Worm (Caenorhabditis elegans) whole organism, L4 larva: ENCODE data around the gene C34C12.8.

ENCODE experiments used
- F10B5.3 ChIP-seq: sonication (generic microtip); optimal IDR thresholded peaks from 2 replicates; lab custom pipeline; 2016; ENCODE audit warnings: mild to moderate bottlenecking, missing genetic modification characterization, missing compliant biosample characterization
- F49E8.2 ChIP-seq: sonication (generic microtip); optimal IDR thresholded peaks from 2 replicates; lab custom pipeline; 2016; ENCODE audit warnings: missing compliant biosample characterization, mild to moderate bottlenecking, missing genetic modification characterization, borderline replicate concordance
- T26A8.4 ChIP-seq: fragments of 200-800 bp; sonication (Bioruptor generic); IDR thresholded peaks from 2 replicates; pipeline ENCODE4 v1.3.6; 2022; ENCODE audit warnings: missing genetic modification characterization, missing compliant biosample characterization
- Y105C5A.15 ChIP-seq: fragments of 200-800 bp; sonication (Bioruptor generic); IDR thresholded peaks from 2 replicates; pipeline ENCODE4 v1.3.6; 2022; ENCODE audit warnings: missing genetic modification characterization, missing compliant biosample characterization
- ZK337.2 ChIP-seq: fragments of 200-800 bp; sonication (Bioruptor generic); IDR thresholded peaks from 2 replicates; pipeline ENCODE4 v1.3.6; 2022; ENCODE audit warnings: missing genetic modification reagents, missing genetic modification characterization, missing compliant biosample characterization
- ZK546.5 ChIP-seq, 2 experiments: sonication (generic microtip); optimal IDR thresholded peaks; 2 replicates each; lab custom pipeline; 2017; ENCODE audit warnings: missing biosample characterization in 2 of 2, missing genetic modification characterization in 2 of 2
- aha-1 ChIP-seq: fragments of 150-350 bp; peaks from one replicate; lab custom pipeline; 2014; ENCODE audit warnings: missing biosample characterization, missing genetic modification characterization
- arid-1 ChIP-seq: fragments of 200-800 bp; sonication (Bioruptor generic); conservative IDR thresholded peaks from 2 replicates; pipeline ENCODE4 v1.3.6; 2022; ENCODE audit warnings: missing genetic modification reagents, missing genetic modification characterization, missing compliant biosample characterization
- attf-4 ChIP-seq: sonication (generic microtip); optimal IDR thresholded peaks from 3 replicates; lab custom pipeline; 2017; ENCODE audit warnings: missing biosample characterization, missing genetic modification characterization
- ceh-20 ChIP-seq: fragments of 200-800 bp; sonication (Bioruptor generic); IDR thresholded peaks from 2 replicates; pipeline ENCODE4 v1.3.6; 2022; ENCODE audit warnings: missing genetic modification reagents, missing genetic modification characterization, missing compliant biosample characterization
- ceh-28 ChIP-seq: fragments of 150-350 bp; optimal IDR thresholded peaks from 2 replicates; lab custom pipeline; 2014; ENCODE audit warnings: missing biosample characterization, missing genetic modification reagents, missing genetic modification characterization
- ceh-82 ChIP-seq: sonication (generic microtip); optimal IDR thresholded peaks from 2 replicates; lab custom pipeline; 2017; ENCODE audit warnings: missing biosample characterization, missing genetic modification characterization
- daf-12 ChIP-seq: fragments of 150-350 bp; optimal IDR thresholded peaks from 2 replicates; lab custom pipeline; 2014; ENCODE audit warnings: missing biosample characterization, missing genetic modification reagents, missing genetic modification characterization
- daf-16 ChIP-seq, 3 experiments: sonication (generic microtip); optimal IDR thresholded peaks; 2 replicates each; lab custom pipeline; 2016 to 2017; ENCODE audit warnings: missing genetic modification characterization in 3 of 3, missing genetic modification reagents in 3 of 3, mild to moderate bottlenecking in 2 of 3, missing compliant biosample characterization in 2 of 3, missing biosample characterization in 1 of 3, moderate library complexity in 1 of 3
- daf-19 ChIP-seq: fragments of 200-800 bp; sonication (Bioruptor generic); conservative IDR thresholded peaks from 2 replicates; pipeline ENCODE4 v1.3.6; 2022; ENCODE audit warnings: missing genetic modification characterization, missing compliant biosample characterization
- daf-8 ChIP-seq: fragments of 200-800 bp; sonication (Bioruptor generic); IDR thresholded peaks from 2 replicates; pipeline ENCODE4 v1.3.6; 2022; ENCODE audit warnings: missing genetic modification characterization, missing compliant biosample characterization
- dmd-8 ChIP-seq: fragments of 200-800 bp; sonication (Bioruptor generic); IDR thresholded peaks from 2 replicates; pipeline ENCODE4 v1.3.6; 2022; ENCODE audit warnings: missing genetic modification characterization, missing compliant biosample characterization
- gei-8 ChIP-seq: fragments of 200-800 bp; sonication (Bioruptor generic); optimal IDR thresholded peaks from 2 replicates; lab custom pipeline; 2018; ENCODE audit warnings: mild to moderate bottlenecking, missing genetic modification characterization, missing compliant biosample characterization
- hif-1 ChIP-seq, 2 experiments: sonication (generic microtip); optimal IDR thresholded peaks; 2 replicates each; lab custom pipeline; 2016 to 2017; ENCODE audit warnings: missing compliant biosample characterization in 2 of 2, missing genetic modification characterization in 2 of 2, missing genetic modification reagents in 2 of 2, missing genotype in 2 of 2, mild to moderate bottlenecking in 1 of 2
- hmg-1.1 ChIP-seq: fragments of 200-800 bp; sonication (Bioruptor generic); IDR thresholded peaks from 2 replicates; pipeline ENCODE4 v1.3.6; 2022; ENCODE audit warnings: missing genetic modification reagents, missing genetic modification characterization, missing compliant biosample characterization
- lin-13 ChIP-seq: fragments of 150-350 bp; optimal IDR thresholded peaks from 2 replicates; lab custom pipeline; 2014; ENCODE audit warnings: missing biosample characterization, missing genetic modification reagents, missing genetic modification characterization
- lin-38 ChIP-seq: fragments of 200-800 bp; sonication (Bioruptor generic); IDR thresholded peaks from 2 replicates; pipeline ENCODE4 v1.3.6; 2022; ENCODE audit warnings: missing genetic modification reagents, missing genetic modification characterization, missing compliant biosample characterization
- mdt-29 ChIP-seq: fragments of 200-800 bp; sonication (Bioruptor generic); IDR thresholded peaks from 2 replicates; pipeline ENCODE4 v1.3.6; 2022; ENCODE audit warnings: missing genetic modification reagents, missing genetic modification characterization, missing compliant biosample characterization
- mxl-2 ChIP-seq: fragments of 200-800 bp; sonication (Bioruptor generic); conservative IDR thresholded peaks from 2 replicates; pipeline ENCODE4 v1.3.6; 2022; ENCODE audit warnings: missing genetic modification reagents, missing genetic modification characterization, missing compliant biosample characterization
- nhr-10 ChIP-seq: fragments of 150-350 bp; optimal IDR thresholded peaks from 2 replicates; lab custom pipeline; 2014; ENCODE audit warnings: missing biosample characterization, missing genetic modification characterization
- nhr-111 ChIP-seq: fragments of 200-800 bp; sonication (Bioruptor generic); optimal IDR thresholded peaks from 2 replicates; lab custom pipeline; 2018; ENCODE audit warnings: mild to moderate bottlenecking, missing genetic modification characterization, missing compliant biosample characterization
- php-3 ChIP-seq: fragments of 200-800 bp; sonication (Bioruptor generic); IDR thresholded peaks from 2 replicates; pipeline ENCODE4 v1.3.6; 2022; ENCODE audit warnings: missing genetic modification reagents, missing genetic modification characterization, missing compliant biosample characterization
- pqm-1 ChIP-seq: sonication (generic microtip); optimal IDR thresholded peaks from 2 replicates; lab custom pipeline; 2017; ENCODE audit warnings: missing biosample characterization, missing genetic modification characterization
- rbr-2 ChIP-seq: sonication (generic microtip); optimal IDR thresholded peaks from 2 replicates; lab custom pipeline; 2016; ENCODE audit warnings: missing genotype, missing genetic modification characterization, missing compliant biosample characterization
- snpc-1.2 ChIP-seq: fragments of 200-800 bp; sonication (Bioruptor generic); IDR thresholded peaks from 2 replicates; pipeline ENCODE4 v1.3.6; 2022; ENCODE audit warnings: missing genetic modification reagents, missing genetic modification characterization, missing compliant biosample characterization
- snpc-4 ChIP-seq: fragments of 150-350 bp; optimal IDR thresholded peaks from 2 replicates; lab custom pipeline; 2014; ENCODE audit warnings: missing biosample characterization, missing genetic modification characterization
- spr-1 ChIP-seq: sonication (generic microtip); optimal IDR thresholded peaks from 2 replicates; lab custom pipeline; 2016; ENCODE audit warnings: mild to moderate bottlenecking, missing genetic modification characterization, missing compliant biosample characterization
- spr-3 ChIP-seq: fragments of 200-800 bp; sonication (Bioruptor generic); optimal IDR thresholded peaks from 2 replicates; lab custom pipeline; 2018; ENCODE audit warnings: mild to moderate bottlenecking, missing genetic modification characterization, missing compliant biosample characterization
- unc-39 ChIP-seq: sonication (generic microtip); optimal IDR thresholded peaks from 2 replicates; lab custom pipeline; 2017; ENCODE audit warnings: missing biosample characterization, missing genetic modification characterization
- unc-62 ChIP-seq, 3 experiments: fragments of 150-350 bp in 1 of 3; sonication (generic microtip); optimal IDR thresholded peaks in 2 of 3; peaks in 1 of 3; 1 replicate in 1 of 3; 2 replicates in 2 of 3; lab custom pipeline; 2014 to 2017; ENCODE audit warnings: missing biosample characterization in 3 of 3, missing genetic modification characterization in 3 of 3, missing genetic modification reagents in 3 of 3, missing genotype in 1 of 3
- vab-7 ChIP-seq: fragments of 200-800 bp; sonication (Bioruptor generic); IDR thresholded peaks from 2 replicates; pipeline ENCODE4 v1.3.6; 2022; ENCODE audit warnings: missing genetic modification reagents, missing genetic modification characterization, missing compliant biosample characterization
- zip-11 ChIP-seq: fragments of 200-800 bp; sonication (Bioruptor generic); IDR thresholded peaks from 2 replicates; pipeline ENCODE4 v1.3.6; 2022; ENCODE audit warnings: missing genetic modification characterization, missing compliant biosample characterization

Gene C34C12.8

DNA sequence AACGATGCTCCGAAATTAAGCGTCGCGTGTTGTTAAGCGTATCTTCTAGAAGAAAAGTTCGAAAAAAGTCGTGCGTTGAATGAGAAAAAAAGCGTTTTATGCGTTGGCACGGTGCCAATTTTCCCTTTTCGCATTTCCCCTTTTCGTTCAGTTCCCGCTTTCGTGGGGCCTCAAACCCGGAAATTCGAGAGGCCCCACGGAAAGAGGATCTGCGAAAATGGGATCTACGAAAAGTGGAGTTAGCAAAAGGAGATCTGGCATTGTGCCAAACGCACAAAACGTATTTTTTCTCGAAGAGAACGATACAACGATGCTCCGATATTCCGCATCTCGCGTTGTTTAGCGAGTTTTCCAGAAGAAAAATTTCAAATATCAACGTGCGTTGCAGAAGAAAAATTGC is 39.6 kb downstream of the C34C12.8 start (continued):
- TF ChIP-seq hmg-1.1 (GFP tag; lab: Robert Waterston, UW) = peak; percentile 51; the same call in 1 of the 2 replicates
- TF ChIP-seq nhr-111 (GFP tag; lab: Kevin White, UChicago) = no peak
- peak; percentile 72 for TF ChIP-seq vab-7
- no peak for TF ChIP-seq ceh-28
- no peak for TF ChIP-seq gei-8 (GFP tag; lab: Kevin White, UChicago)
- peak; percentile 56; the same call in 1 of the 2 replicates for TF ChIP-seq arid-1 (GFP tag; lab: Robert Waterston, UW)
- TF ChIP-seq ZK546.5 (tag; optimal IDR thresholded peaks at IDR 0.05; lab: Kevin White, UChicago) = no peak
- peak; percentile 22; the same call in 1 of the 2 replicates for TF ChIP-seq ZK337.2 (GFP tag; lab: Robert Waterston, UW)
- peak; percentile 45 for TF ChIP-seq aha-1
- TF ChIP-seq rbr-2 = peak; percentile 23
- peak; percentile 78 for TF ChIP-seq ceh-20 (GFP tag; lab: Robert Waterston, UW)
- no peak for TF ChIP-seq zip-11 (GFP tag; lab: Robert Waterston, UW)
- peak; percentile 3 for TF ChIP-seq F49E8.2 (tag; lab: Kevin White, UChicago)
- TF ChIP-seq, all 104 proteins: peak for 20

DNA sequence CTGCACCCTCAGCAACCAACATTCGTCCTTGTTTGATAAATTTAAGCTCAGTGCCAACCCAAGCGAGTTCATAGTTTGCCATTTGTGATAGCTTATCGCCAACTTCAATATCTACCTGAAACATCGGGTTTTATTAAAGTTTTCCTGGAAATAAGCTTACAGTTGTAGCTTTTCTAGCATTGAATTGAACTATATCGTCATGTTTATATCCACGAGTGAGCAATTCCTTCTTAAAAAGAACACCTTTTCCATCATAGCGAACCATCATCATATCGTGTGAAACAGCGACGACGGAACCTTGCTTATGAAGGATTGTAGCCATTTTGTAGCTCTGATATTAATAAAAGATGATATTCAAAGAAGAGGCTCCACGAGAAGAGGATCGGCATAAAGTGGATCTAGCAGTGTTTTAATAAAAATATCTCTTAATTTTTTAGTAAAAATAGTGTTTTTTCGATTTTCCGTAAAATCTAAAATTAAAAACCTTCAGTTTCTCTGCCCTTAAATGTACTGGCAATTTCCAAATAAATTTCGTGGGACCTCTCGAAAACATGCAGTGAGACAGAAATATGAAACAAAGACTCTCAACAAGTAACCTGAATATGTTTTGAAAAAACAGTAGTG is 42.1 kb downstream of the C34C12.8 start, which contains the start of gene M01F1.8:
Gene M01F1.8, minus strand, starts transcription at position 335 of the 624 bp plus-strand sequence.
- TF ChIP-seq F10B5.3 (tag; lab: Kevin White, UChicago) (peak; percentile 54), daf-19 (0 out of 2 replicates have a peak, but pooled peaks have one; percentile 23), daf-8 (GFP tag; lab: Robert Waterston, UW) (no peak), F49E8.2 (tag; lab: Kevin White, UChicago) (peak; percentile 46), lin-38 (peak; percentile 61), pqm-1 (tag; lab: Kevin White, UChicago) (no peak), dmd-8 (no peak), unc-62 (GFP tag; optimal IDR thresholded peaks at IDR 0.05 in 1 of 2; lab: Kevin White, UChicago) (peak in 1 of 2 experiments; percentile 77), unc-62 (tag; optimal IDR thresholded peaks at IDR 0.05; lab: Kevin White, UChicago) (no peak), daf-12 (tag; lab: Kevin White, UChicago) (no peak), snpc-4 (no peak), php-3 (GFP tag; lab: Robert Waterston, UW) (no peak), mdt-29 (GFP tag; lab: Robert Waterston, UW) (no peak), nhr-10 (tag; lab: Kevin White, UChicago) (no peak), attf-4 (no peak), Y105C5A.15 (GFP tag; lab: Robert Waterston, UW) (0 out of 2 replicates have a peak, but pooled peaks have one; percentile 28), arid-1 (GFP tag; lab: Robert Waterston, UW) (no peak), ZK337.2 (GFP tag; lab: Robert Waterston, UW) (no peak), spr-3 (no peak), ZK546.5 (tag; optimal IDR thresholded peaks at IDR 0.05; lab: Kevin White, UChicago) (no peak), ceh-82 (no peak), T26A8.4 (GFP tag; lab: Robert Waterston, UW) (no peak), lin-13 (GFP tag; lab: Kevin White, UChicago) (no peak), mxl-2 (no peak), ceh-28 (no peak), daf-16 (GFP tag; optimal IDR thresholded peaks at IDR 0.05; lab: Kevin White, UChicago) (peak in 1 of 2 experiments; percentile 11), daf-16 (tag; optimal IDR thresholded peaks at IDR 0.05; lab: Kevin White, UChicago) (peak; percentile 3), snpc-1.2 (GFP tag; lab: Robert Waterston, UW) (peak; percentile 29; the same call in 1 of the 2 replicates), spr-1 (no peak), hif-1 (tag; optimal IDR thresholded peaks at IDR 0.05; lab: Kevin White, UChicago) (no peak), nhr-111 (GFP tag; lab: Kevin White, UChicago) (no peak), unc-39 (tag; lab: Kevin White, UChicago) (no peak)
